Worm (Caenorhabditis elegans): ENCODE measurements around the gene srh-10.

DNA sequence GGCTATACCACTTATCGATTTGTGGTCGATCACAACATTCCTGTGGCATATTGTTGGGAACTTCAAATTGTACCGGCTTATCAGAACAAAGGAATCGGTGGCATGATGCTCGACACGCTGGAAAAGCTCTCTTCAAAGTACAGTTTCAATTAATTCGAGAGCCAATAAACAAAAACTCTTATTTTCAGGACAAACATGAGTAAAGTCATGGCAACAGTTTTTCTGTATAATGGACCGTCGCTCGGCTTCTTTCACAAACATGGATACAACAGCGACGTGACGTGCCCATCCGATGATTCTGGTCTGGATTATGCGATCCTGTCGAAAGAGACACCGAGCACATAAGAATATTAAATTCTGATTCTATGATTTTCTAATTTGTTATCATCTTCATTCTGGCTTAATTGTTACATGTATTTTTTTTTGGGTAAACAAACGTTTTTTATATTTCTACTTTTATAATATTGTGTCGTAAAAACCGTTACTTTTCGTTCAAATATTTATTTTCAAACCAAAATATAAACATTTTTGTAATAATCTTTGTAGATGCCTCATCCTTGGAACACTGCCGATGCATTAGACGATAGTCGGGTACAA is 29.7 kb upstream of the srh-10 start, which contains the start of gene smut-1:
- TF ChIP-seq lin-15B (tag; optimal IDR thresholded peaks at IDR 0.05) (no peak), fos-1 (tag; optimal IDR thresholded peaks at IDR 0.05) (no peak), nhr-23 (tag; optimal IDR thresholded peaks at IDR 0.05) (no peak), nhr-76 (tag; optimal IDR thresholded peaks at IDR 0.05) (no peak), daf-12 (tag; optimal IDR thresholded peaks at IDR 0.05) (no peak), skn-1 (tag; optimal IDR thresholded peaks at IDR 0.05) (no peak), elt-1 (tag; optimal IDR thresholded peaks at IDR 0.05) (no peak), nhr-67 (tag; optimal IDR thresholded peaks at IDR 0.05) (no peak), lin-39 (tag; optimal IDR thresholded peaks at IDR 0.05) (no peak), elt-3 (tag; optimal IDR thresholded peaks at IDR 0.05) (no peak), nhr-77 (tag; optimal IDR thresholded peaks at IDR 0.05) (no peak), fkh-10 (GFP tag; optimal IDR thresholded peaks at IDR 0.05) (no peak), ama-1 (optimal IDR thresholded peaks at IDR 0.05) (no peak), nfya-1 (tag; optimal IDR thresholded peaks at IDR 0.05; ENCODE audit: insufficient read depth) (no peak)
